Worm (Caenorhabditis elegans) whole organism, L1 larva: ENCODE data around the gene zip-12.
A peak's percentile ranks its signal among the peaks of the same experiment; 100 is the strongest.

Source experiments
- C16A3.4 ChIP-seq: fragments of 150-350 bp; optimal IDR thresholded peaks from 2 replicates; lab custom pipeline; 2014; ENCODE audit warnings: missing biosample characterization, missing genetic modification characterization
- Y116A8C.19 ChIP-seq: sonication (generic microtip); optimal IDR thresholded peaks from 2 replicates; lab custom pipeline; 2016; ENCODE audit warnings: missing compliant biosample characterization, missing genetic modification characterization, borderline replicate concordance
- aha-1 ChIP-seq: fragments of 150-350 bp; optimal IDR thresholded peaks from 2 replicates; lab custom pipeline; 2014; ENCODE audit warnings: missing biosample characterization, missing genetic modification characterization
- aly-2 ChIP-seq: fragments of 150-350 bp; optimal IDR thresholded peaks from 2 replicates; lab custom pipeline; 2014; ENCODE audit warnings: missing biosample characterization, missing genetic modification characterization
- ama-1 ChIP-seq: fragments of 150-350 bp; optimal IDR thresholded peaks from 2 replicates; lab custom pipeline; 2014
- ceh-63 ChIP-seq: fragments of 200-800 bp; sonication (Bioruptor generic); optimal IDR thresholded peaks from 2 replicates; lab custom pipeline; 2018; ENCODE audit warnings: mild to moderate bottlenecking, missing genetic modification characterization, missing compliant biosample characterization
- ceh-82 ChIP-seq, 3 experiments: fragments of 150-350 bp in 1 of 3; sonication (generic microtip) in 2 of 3; optimal IDR thresholded peaks; 2 replicates each; lab custom pipeline; 2014 to 2017; ENCODE audit warnings: missing biosample characterization in 3 of 3, missing genetic modification characterization in 3 of 3
- ceh-88 ChIP-seq: fragments of 200-800 bp; sonication (Bioruptor generic); IDR thresholded peaks from 2 replicates; pipeline ENCODE4 v1.3.6; 2022; ENCODE audit warnings: missing genetic modification characterization, missing compliant biosample characterization
- ceh-90 ChIP-seq: sonication (generic microtip); optimal IDR thresholded peaks from 2 replicates; lab custom pipeline; 2016; ENCODE audit warnings: missing genetic modification characterization, missing compliant biosample characterization
- ces-1 ChIP-seq: fragments of 150-350 bp; optimal IDR thresholded peaks from 2 replicates; lab custom pipeline; 2014; ENCODE audit warnings: missing biosample characterization, missing genetic modification reagents, missing genetic modification characterization
- dpl-1 ChIP-seq, 3 experiments: fragments of 150-350 bp in 2 of 3; sonication (generic microtip) in 1 of 3; optimal IDR thresholded peaks; 2 replicates each; lab custom pipeline; 2014 to 2017; ENCODE audit warnings: missing biosample characterization in 3 of 3, missing genetic modification characterization in 3 of 3, missing genetic modification reagents in 3 of 3
- dsc-1 ChIP-seq: sonication (generic microtip); optimal IDR thresholded peaks from 2 replicates; lab custom pipeline; 2016; ENCODE audit warnings: mild to moderate bottlenecking, missing genetic modification characterization, missing compliant biosample characterization
- efl-1 ChIP-seq, 4 experiments: fragments of 150-350 bp; optimal IDR thresholded peaks in 3 of 4; peaks in 1 of 4; 1 replicate in 1 of 4; 2 replicates in 3 of 4; lab custom pipeline; 2014; ENCODE audit warnings: missing biosample characterization in 2 of 4, missing genetic modification characterization in 2 of 4, missing genetic modification reagents in 2 of 4
- efl-3 ChIP-seq: fragments of 200-800 bp; sonication (Bioruptor generic); optimal IDR thresholded peaks from 2 replicates; lab custom pipeline; 2018; ENCODE audit warnings: mild to moderate bottlenecking, missing genetic modification characterization, missing compliant biosample characterization
- egl-13 ChIP-seq: sonication (generic microtip); optimal IDR thresholded peaks from 2 replicates; lab custom pipeline; 2016; ENCODE audit warnings: missing genotype, missing genetic modification reagents, missing genetic modification characterization, missing compliant biosample characterization
- ets-5 ChIP-seq: fragments of 200-800 bp; sonication (Bioruptor generic); IDR thresholded peaks from 2 replicates; pipeline ENCODE4 v1.3.6; 2022; ENCODE audit warnings: missing genetic modification characterization, missing compliant biosample characterization
- fkh-10 ChIP-seq: sonication (generic microtip); optimal IDR thresholded peaks from 2 replicates; lab custom pipeline; 2017; ENCODE audit warnings: missing biosample characterization, missing genetic modification reagents, missing genetic modification characterization
- fkh-4 ChIP-seq: sonication (generic microtip); optimal IDR thresholded peaks from 2 replicates; lab custom pipeline; 2016; ENCODE audit warnings: missing compliant biosample characterization, missing genetic modification characterization, borderline replicate concordance
- hpl-2 ChIP-seq: fragments of 150-350 bp; optimal IDR thresholded peaks from 2 replicates; lab custom pipeline; 2014; ENCODE audit warnings: missing biosample characterization, missing genetic modification reagents, missing genetic modification characterization
- isw-1 ChIP-seq: fragments of 200-800 bp; sonication (Bioruptor generic); IDR thresholded peaks from 2 replicates; pipeline ENCODE4 v1.3.6; 2022; ENCODE audit warnings: missing genetic modification characterization, missing compliant biosample characterization
- jun-1 ChIP-seq: fragments of 150-350 bp; optimal IDR thresholded peaks from 2 replicates; lab custom pipeline; 2014; ENCODE audit warnings: missing biosample characterization, missing genetic modification reagents, missing genetic modification characterization
- lin-15B ChIP-seq: fragments of 150-350 bp; sonication (generic microtip); optimal IDR thresholded peaks from 3 replicates; lab custom pipeline; 2014; ENCODE audit warnings: missing biosample characterization, missing genetic modification characterization
- lin-35 ChIP-seq, 2 experiments: fragments of 150-350 bp; optimal IDR thresholded peaks; 2 replicates each; lab custom pipeline; 2014; ENCODE audit warnings: missing biosample characterization in 2 of 2, missing genetic modification characterization in 2 of 2, missing genetic modification reagents in 2 of 2
- lsy-2 ChIP-seq, 2 experiments: fragments of 150-350 bp; optimal IDR thresholded peaks; 2 replicates each; lab custom pipeline; 2014; ENCODE audit warnings: missing biosample characterization in 2 of 2, missing genetic modification characterization in 2 of 2
- mab-9 ChIP-seq: fragments of 200-800 bp; sonication (Bioruptor generic); IDR thresholded peaks from 2 replicates; pipeline ENCODE4 v1.3.6; 2022; ENCODE audit warnings: missing genetic modification reagents, missing genetic modification characterization, missing compliant biosample characterization
- mdl-1 ChIP-seq, 2 experiments: fragments of 150-350 bp; optimal IDR thresholded peaks; 2 replicates each; lab custom pipeline; 2014 to 2017; ENCODE audit warnings: missing biosample characterization in 2 of 2, missing genetic modification characterization in 2 of 2, inconsistent platforms in 1 of 2
- mep-1 ChIP-seq: fragments of 150-350 bp; optimal IDR thresholded peaks from 2 replicates; lab custom pipeline; 2014; ENCODE audit warnings: missing biosample characterization, missing genetic modification characterization
- nhr-11 ChIP-seq: fragments of 150-350 bp; optimal IDR thresholded peaks from 2 replicates; lab custom pipeline; 2014; ENCODE audit warnings: missing biosample characterization, missing genetic modification characterization
- nhr-19 ChIP-seq: fragments of 200-800 bp; sonication (Bioruptor generic); conservative IDR thresholded peaks from 2 replicates; pipeline ENCODE4 v1.3.6; 2022; ENCODE audit warnings: missing genetic modification characterization, missing compliant biosample characterization
- nhr-20 ChIP-seq: sonication (generic microtip); optimal IDR thresholded peaks from 2 replicates; lab custom pipeline; 2016; ENCODE audit warnings: mild to moderate bottlenecking, missing genetic modification characterization, missing compliant biosample characterization
- nhr-47 ChIP-seq: sonication (generic microtip); optimal IDR thresholded peaks from 2 replicates; lab custom pipeline; 2016; ENCODE audit warnings: mild to moderate bottlenecking, missing genetic modification characterization, moderate library complexity, missing compliant biosample characterization
- nhr-85 ChIP-seq: sonication (generic microtip); peaks from one replicate; lab custom pipeline; 2016; ENCODE audit warnings: missing genetic modification characterization, inconsistent platforms, missing compliant biosample characterization
- pag-3 ChIP-seq: sonication (generic microtip); optimal IDR thresholded peaks from 2 replicates; lab custom pipeline; 2017; ENCODE audit warnings: missing genetic modification characterization, mild to moderate bottlenecking, missing compliant biosample characterization, antibody characterized with exemption, borderline replicate concordance; ENCODE audit not compliant: insufficient read depth
- rnt-1 ChIP-seq: sonication (generic microtip); optimal IDR thresholded peaks from 2 replicates; lab custom pipeline; 2016; ENCODE audit warnings: mild to moderate bottlenecking, missing genetic modification characterization, moderate library complexity, missing compliant biosample characterization
- skn-1 ChIP-seq: fragments of 150-350 bp; optimal IDR thresholded peaks from 2 replicates; lab custom pipeline; 2014; ENCODE audit warnings: missing biosample characterization, missing genetic modification characterization
- snpc-4 ChIP-seq: fragments of 150-350 bp; optimal IDR thresholded peaks from 2 replicates; lab custom pipeline; 2014; ENCODE audit warnings: missing biosample characterization, missing genetic modification characterization
- snu-23 ChIP-seq: sonication (generic microtip); optimal IDR thresholded peaks from 2 replicates; lab custom pipeline; 2016; ENCODE audit warnings: missing genetic modification characterization, missing compliant biosample characterization
- sox-4 ChIP-seq: sonication (generic microtip); optimal IDR thresholded peaks from 2 replicates; lab custom pipeline; 2016; ENCODE audit warnings: missing genetic modification characterization, missing compliant biosample characterization
- sup-37 ChIP-seq: fragments of 200-800 bp; sonication (Bioruptor generic); optimal IDR thresholded peaks from 2 replicates; lab custom pipeline; 2018; ENCODE audit warnings: mild to moderate bottlenecking, missing genetic modification characterization, missing compliant biosample characterization
- unc-86 ChIP-seq: sonication (generic microtip); optimal IDR thresholded peaks from 2 replicates; lab custom pipeline; 2016; ENCODE audit warnings: missing genetic modification characterization, missing compliant biosample characterization
- vab-15 ChIP-seq: sonication (generic microtip); optimal IDR thresholded peaks from 2 replicates; lab custom pipeline; 2017; ENCODE audit warnings: missing genotype, mild to moderate bottlenecking, missing genetic modification characterization, missing compliant biosample characterization
- xbp-1 ChIP-seq: sonication (generic microtip); optimal IDR thresholded peaks from 2 replicates; lab custom pipeline; 2016; ENCODE audit warnings: missing genetic modification characterization, missing compliant biosample characterization

zip-12 gene

ce11 chrIII:12370011-12370506, 42.3 kb downstream of the zip-12 start, which contains the start of gene rpt-6 (continued):
- TF ChIP-seq mab-9 (GFP tag; lab: Robert Waterston, UW) (peak; percentile 38; the same call in 1 of the 2 replicates), pag-3 (tag; lab: Kevin White, UChicago) (no peak), ama-1 (lab: Kevin White, UChicago) (no peak), ceh-82 (tag; optimal IDR thresholded peaks at IDR 0.05; lab: Kevin White, UChicago) (peak; percentile 47 to 74 (median 67)), nhr-19 (GFP tag; lab: Robert Waterston, UW) (peak; percentile 49), sox-4 (no peak), C16A3.4 (peak; percentile 43), lsy-2 (tag; optimal IDR thresholded peaks at IDR 0.05; lab: Kevin White, UChicago) (peak; percentile 64 to 67), snu-23 (GFP tag; lab: Kevin White, UChicago) (peak; percentile 78), dsc-1 (tag; lab: Kevin White, UChicago) (peak; percentile 48), vab-15 (tag; lab: Kevin White, UChicago) (no peak), jun-1 (tag; lab: Kevin White, UChicago) (peak; percentile 46), nhr-20 (tag; lab: Kevin White, UChicago) (peak; percentile 55), snpc-4 (peak; percentile 33), nhr-47 (tag; lab: Kevin White, UChicago) (peak; percentile 60), hpl-2 (GFP tag; lab: Kevin White, UChicago) (peak; percentile 19), egl-13 (tag; lab: Kevin White, UChicago) (no peak), ceh-90 (tag; lab: Kevin White, UChicago) (peak; percentile 54), mdl-1 (tag; optimal IDR thresholded peaks at IDR 0.05; lab: Kevin White, UChicago) (peak in 1 of 2 experiments; percentile 51), efl-1 (optimal IDR thresholded peaks at IDR 0.05; lab: Kevin White, UChicago) (peak; percentile 68 to 80), efl-1 (GFP tag; optimal IDR thresholded peaks at IDR 0.05 in 1 of 2; lab: Kevin White, UChicago) (peak; percentile 78 to 97), isw-1 (GFP tag; lab: Robert Waterston, UW) (peak; percentile 32), rnt-1 (peak; percentile 71), dpl-1 (GFP tag; optimal IDR thresholded peaks at IDR 0.05; lab: Kevin White, UChicago) (peak; percentile 55 to 77 (median 72)), ces-1 (no peak), aha-1 (peak; percentile 29), nhr-85 (tag; lab: Kevin White, UChicago) (peak; percentile 72), ceh-88 (GFP tag; lab: Robert Waterston, UW) (no peak)

DNA sequence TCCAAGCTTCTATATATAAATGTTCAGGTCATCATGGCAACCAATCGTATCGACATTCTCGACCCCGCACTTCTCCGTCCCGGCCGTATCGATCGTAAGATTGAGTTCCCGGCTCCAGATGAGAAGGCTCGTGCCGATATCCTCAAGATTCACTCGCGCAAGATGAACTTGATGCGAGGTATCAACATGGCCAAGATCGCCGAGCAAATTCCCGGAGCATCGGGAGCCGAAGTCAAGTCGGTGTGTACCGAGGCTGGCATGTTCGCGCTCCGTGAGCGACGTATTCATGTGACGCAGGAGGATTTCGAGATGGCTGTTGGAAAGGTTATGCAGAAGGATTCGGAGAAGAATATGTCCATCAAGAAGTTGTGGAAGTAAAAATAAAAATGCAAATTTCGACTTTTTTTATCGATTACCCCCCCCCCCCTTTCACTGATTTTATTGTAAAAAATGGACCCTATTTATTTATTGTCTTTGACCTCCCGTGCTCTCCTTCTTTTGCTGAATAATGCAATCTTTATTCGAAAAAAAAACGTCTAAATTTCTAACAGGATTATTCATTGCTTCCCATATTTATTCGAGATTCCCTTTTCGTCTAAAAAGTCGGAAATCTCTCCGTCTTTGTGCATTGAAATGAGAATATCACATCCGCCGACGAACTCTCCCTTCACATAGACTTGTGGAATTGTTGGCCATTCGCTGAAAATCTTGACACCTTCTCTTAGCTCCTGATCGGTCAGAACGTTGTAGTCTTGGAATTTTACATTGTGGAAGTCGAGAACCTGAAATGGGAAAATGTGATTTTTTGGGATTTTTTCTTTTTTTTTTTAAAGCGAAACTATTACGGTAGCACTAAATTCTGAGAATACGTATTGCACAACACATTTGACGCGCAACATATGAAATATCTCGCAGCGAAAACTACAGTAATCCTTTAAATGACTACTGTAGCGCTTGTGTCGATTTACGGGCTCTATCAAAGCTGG, 44.7 kb downstream of the zip-12 start:
- TF ChIP-seq mdl-1 (tag; optimal IDR thresholded peaks at IDR 0.05; lab: Kevin White, UChicago) (no peak), ets-5 (GFP tag; lab: Robert Waterston, UW) (no peak), efl-1 (optimal IDR thresholded peaks at IDR 0.05; lab: Kevin White, UChicago) (no peak), efl-1 (GFP tag; optimal IDR thresholded peaks at IDR 0.05 in 1 of 2; lab: Kevin White, UChicago) (peak in 1 of 2 experiments; percentile 21), fkh-10 (GFP tag; lab: Kevin White, UChicago) (no peak), snu-23 (GFP tag; lab: Kevin White, UChicago) (no peak)

ce11 chrIII:12373306-12373705, 45.6 kb downstream of the zip-12 start:
- TF ChIP-seq ceh-90 (tag; lab: Kevin White, UChicago) (no peak), sup-37 (no peak), lin-35 (GFP tag; optimal IDR thresholded peaks at IDR 0.05; lab: Kevin White, UChicago) (no peak), lin-15B (no peak), nhr-11 (tag; lab: Kevin White, UChicago) (no peak), aly-2 (tag; lab: Kevin White, UChicago) (no peak), dpl-1 (GFP tag; optimal IDR thresholded peaks at IDR 0.05; lab: Kevin White, UChicago) (no peak), fkh-4 (tag; lab: Kevin White, UChicago) (no peak), mdl-1 (tag; optimal IDR thresholded peaks at IDR 0.05; lab: Kevin White, UChicago) (no peak), efl-3 (GFP tag; lab: Kevin White, UChicago) (no peak), ceh-63 (no peak), rnt-1 (no peak), xbp-1 (tag; lab: Kevin White, UChicago) (no peak), skn-1 (tag; lab: Kevin White, UChicago) (no peak), Y116A8C.19 (tag; lab: Kevin White, UChicago) (no peak), unc-86 (tag; lab: Kevin White, UChicago) (no peak), mep-1 (no peak)
